Worm (Caenorhabditis elegans) whole organism, L3 larva: Measurements from ENCODE around the gene H05C05.2.

ENCODE experiments used
- ceh-82 ChIP-seq: fragments of 150-350 bp; optimal IDR thresholded peaks from 2 replicates; lab custom pipeline; 2014; ENCODE audit warnings: missing biosample characterization, missing genetic modification characterization
- jun-1 ChIP-seq: fragments of 150-350 bp; optimal IDR thresholded peaks from 2 replicates; lab custom pipeline; 2014; ENCODE audit warnings: missing biosample characterization, missing genetic modification reagents, missing genetic modification characterization
- mml-1 ChIP-seq: fragments of 150-350 bp; sonication (generic microtip); optimal IDR thresholded peaks from 3 replicates; lab custom pipeline; 2014; ENCODE audit warnings: missing biosample characterization, missing genetic modification characterization
- nfya-1 ChIP-seq: sonication (generic microtip); optimal IDR thresholded peaks from 2 replicates; lab custom pipeline; 2017; ENCODE audit warnings: missing genetic modification characterization, mild to moderate bottlenecking, missing compliant biosample characterization, antibody characterized with exemption, moderate library complexity; ENCODE audit not compliant: insufficient read depth
- unc-62 ChIP-seq: fragments of 150-350 bp; sonication (generic microtip); optimal IDR thresholded peaks from 4 replicates; lab custom pipeline; 2014; ENCODE audit warnings: missing biosample characterization, missing genetic modification reagents, missing genetic modification characterization
- ztf-11 ChIP-seq: fragments of 150-350 bp; optimal IDR thresholded peaks from 2 replicates; lab custom pipeline; 2014; ENCODE audit warnings: missing biosample characterization, missing genetic modification characterization

DNA sequence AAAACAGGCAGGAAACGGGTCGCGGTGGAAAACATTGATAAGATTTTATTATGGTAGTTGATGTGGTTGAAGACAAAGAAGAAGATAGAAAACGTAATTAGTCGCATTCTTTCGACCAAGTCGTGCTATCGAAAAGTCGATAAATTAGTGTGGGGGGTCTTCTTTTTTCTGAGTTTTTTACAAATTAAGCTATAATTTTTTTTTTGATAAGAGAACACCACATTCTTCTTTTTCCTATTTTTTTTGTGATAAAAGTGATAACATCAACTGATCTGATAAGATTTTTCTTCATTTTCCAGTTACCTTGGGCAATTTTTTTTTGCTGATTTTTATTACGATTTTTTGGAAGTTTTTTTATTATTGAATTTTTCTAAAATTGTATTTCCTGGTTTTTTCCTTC, 15.5 kb upstream of the H05C05.2 start:
- TF ChIP-seq unc-62 (GFP tag; lab: Kevin White, UChicago) (no peak), nfya-1 (no peak), ceh-82 (tag; lab: Kevin White, UChicago) (no peak), mml-1 (no peak), jun-1 (tag; lab: Kevin White, UChicago) (no peak), ztf-11 (tag; lab: Kevin White, UChicago) (no peak)
